Worm (Caenorhabditis elegans): ENCODE measurements around the gene Y49F6A.11.

DNA sequence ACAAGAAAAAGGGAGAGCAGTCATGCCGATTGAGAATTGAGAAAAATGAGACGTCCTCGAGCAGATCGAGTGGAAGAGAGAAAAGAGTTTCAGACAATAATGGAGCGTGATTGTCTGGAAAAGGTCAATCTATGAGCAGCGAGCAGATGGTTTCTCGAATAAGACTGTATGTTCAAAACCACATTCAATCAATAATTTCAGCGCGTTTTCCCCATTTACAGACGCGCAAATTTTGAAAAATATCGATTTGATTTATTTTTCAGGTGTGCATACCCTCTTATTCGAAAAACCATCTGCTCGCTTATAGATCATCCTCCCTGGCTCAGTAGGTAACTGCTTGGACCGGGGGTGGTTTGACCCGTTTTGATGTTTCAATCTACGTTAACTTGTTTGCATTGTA lies 40.6 kb upstream of the Y49F6A.11 start, which contains the start of gene fbxb-31:
- no peak for TF ChIP-seq B0310.2 (tag; optimal IDR thresholded peaks at IDR 0.05)
- no peak for TF ChIP-seq flt-1 (GFP tag; IDR thresholded peaks at IDR 0.05)
- no peak for TF ChIP-seq hnd-1 (tag; optimal IDR thresholded peaks at IDR 0.05)
- no peak for TF ChIP-seq aly-1 (tag; optimal IDR thresholded peaks at IDR 0.05)
- no peak for TF ChIP-seq sea-1 (GFP tag; conservative IDR thresholded peaks at IDR 0.05)
- TF ChIP-seq ceh-13 (GFP tag; optimal IDR thresholded peaks at IDR 0.05), result no peak
- no peak for TF ChIP-seq tbx-37 (GFP tag; conservative IDR thresholded peaks at IDR 0.05)
